Fruit fly (Drosophila melanogaster) whole organism, embryonic: ENCODE results near the gene CG15803.
A peak's percentile ranks its signal among the peaks of the same experiment; 100 is the strongest.

Experiments
- ATbp ChIP-seq: fragments of 200-800 bp; sonication (Bioruptor generic); optimal IDR thresholded peaks from 2 replicates; lab custom pipeline; 2017; ENCODE audit warnings: missing biosample characterization, mild to moderate bottlenecking, missing genetic modification characterization, missing genetic modification reagents
- Adf1 ChIP-seq: fragments of 200-800 bp; sonication (Bioruptor generic); IDR thresholded peaks from 2 replicates; pipeline ENCODE4 v1.3.6; 2022; ENCODE audit warnings: missing biosample characterization, missing genetic modification characterization
- BtbVII ChIP-seq: fragments of 200-800 bp; sonication (Bioruptor generic); optimal IDR thresholded peaks from 3 replicates; lab custom pipeline; 2017; ENCODE audit warnings: missing biosample characterization, mild to moderate bottlenecking, missing genetic modification characterization
- CG12769 ChIP-seq: fragments of 200-800 bp; sonication (Bioruptor generic); optimal IDR thresholded peaks from 2 replicates; lab custom pipeline; 2019; ENCODE audit warnings: missing biosample characterization, mild to moderate bottlenecking, missing genetic modification characterization, moderate library complexity
- CG1529 ChIP-seq: fragments of 200-800 bp; sonication (Bioruptor generic); optimal IDR thresholded peaks from 3 replicates; lab custom pipeline; 2018; ENCODE audit warnings: missing biosample characterization, missing genetic modification characterization
- CG16863 ChIP-seq: fragments of 200-800 bp; sonication (Bioruptor generic); optimal IDR thresholded peaks from 3 replicates; lab custom pipeline; 2016; ENCODE audit warnings: missing biosample characterization, missing genetic modification characterization
- CG17359 ChIP-seq: fragments of 200-800 bp; sonication (Bioruptor generic); optimal IDR thresholded peaks from 3 replicates; lab custom pipeline; 2018; ENCODE audit warnings: missing biosample characterization, mild to moderate bottlenecking, missing genetic modification characterization, moderate library complexity
- CG1792 ChIP-seq: fragments of 200-800 bp; sonication (Bioruptor generic); optimal IDR thresholded peaks from 2 replicates; lab custom pipeline; 2016; ENCODE audit warnings: missing biosample characterization, missing genetic modification characterization
- CG18011 ChIP-seq: fragments of 200-800 bp; sonication (Bioruptor generic); optimal IDR thresholded peaks from 2 replicates; lab custom pipeline; 2017; ENCODE audit warnings: missing biosample characterization, missing genetic modification characterization, mild to moderate bottlenecking, moderate library complexity, missing genotype
- CG1832 ChIP-seq: fragments of 200-800 bp; sonication (Bioruptor generic); optimal IDR thresholded peaks from 2 replicates; lab custom pipeline; 2017; ENCODE audit warnings: missing biosample characterization, mild to moderate bottlenecking, missing genetic modification characterization, inconsistent platforms
- CG2120 ChIP-seq: fragments of 200-800 bp; sonication (Bioruptor generic); optimal IDR thresholded peaks from 3 replicates; lab custom pipeline; 2016; ENCODE audit warnings: missing biosample characterization, missing genetic modification characterization
- CG31388 ChIP-seq: fragments of 200-800 bp; sonication (Bioruptor generic); optimal IDR thresholded peaks from 2 replicates; lab custom pipeline; 2016; ENCODE audit warnings: missing biosample characterization, missing genetic modification characterization
- CG31441 ChIP-seq: fragments of 200-800 bp; sonication (Bioruptor generic); IDR thresholded peaks from 2 replicates; pipeline ENCODE4 v1.3.6; 2022; ENCODE audit warnings: missing biosample characterization, missing genetic modification characterization
- CG3726 ChIP-seq: fragments of 200-800 bp; sonication (Bioruptor generic); IDR thresholded peaks from 3 replicates; pipeline ENCODE4, ENCODE4 v1.3.6; 2022; ENCODE audit warnings: missing biosample characterization, missing genetic modification characterization
- CG42726 ChIP-seq: fragments of 200-800 bp; sonication (Bioruptor generic); IDR thresholded peaks from 2 replicates; pipeline ENCODE4 v1.3.6; 2022; ENCODE audit warnings: missing biosample characterization, missing genetic modification characterization; ENCODE audit not compliant: partially characterized antibody
- CG6254 ChIP-seq: fragments of 200-800 bp; sonication (Bioruptor generic); optimal IDR thresholded peaks from 3 replicates; lab custom pipeline; 2017; ENCODE audit warnings: mild to moderate bottlenecking, missing biosample characterization, missing genetic modification reagents, missing genetic modification characterization
- CG6791 ChIP-seq: fragments of 200-800 bp; sonication (Bioruptor generic); IDR thresholded peaks from 3 replicates; pipeline ENCODE4 v1.3.6; 2022; ENCODE audit warnings: missing biosample characterization, missing genetic modification characterization; ENCODE audit not compliant: partially characterized antibody
- CG6854 ChIP-seq: fragments of 200-800 bp; sonication (Bioruptor generic); optimal IDR thresholded peaks from 3 replicates; lab custom pipeline; 2017; ENCODE audit warnings: missing biosample characterization, mild to moderate bottlenecking, missing genetic modification characterization
- CG7745 ChIP-seq: fragments of 200-800 bp; sonication (Bioruptor generic); optimal IDR thresholded peaks from 2 replicates; lab custom pipeline; 2018; ENCODE audit warnings: missing biosample characterization, mild to moderate bottlenecking, missing genetic modification characterization, moderate library complexity
- CG9609 ChIP-seq: fragments of 200-800 bp; sonication (Bioruptor generic); optimal IDR thresholded peaks from 3 replicates; lab custom pipeline; 2016; ENCODE audit warnings: missing biosample characterization, missing genetic modification characterization
- CG9797 ChIP-seq: fragments of 200-800 bp; sonication (Bioruptor generic); optimal IDR thresholded peaks from 3 replicates; lab custom pipeline; 2018; ENCODE audit warnings: missing biosample characterization, mild to moderate bottlenecking, missing genetic modification characterization
- CTCF ChIP-seq: fragments of 200-800 bp; sonication (Bioruptor generic); optimal IDR thresholded peaks from 2 replicates; lab custom pipeline; 2017; ENCODE audit warnings: missing biosample characterization, mild to moderate bottlenecking, missing genetic modification characterization, moderate library complexity
- CrebB ChIP-seq: fragments of 200-800 bp; sonication (Bioruptor generic); optimal IDR thresholded peaks from 3 replicates; lab custom pipeline; 2018; ENCODE audit warnings: missing biosample characterization, mild to moderate bottlenecking, missing genetic modification characterization
- Deaf1 ChIP-seq: fragments of 200-800 bp; optimal IDR thresholded peaks from 3 replicates; lab custom pipeline; 2019; ENCODE audit warnings: missing biosample characterization, mild to moderate bottlenecking, missing genetic modification characterization, moderate library complexity
- Dip2 ChIP-seq: fragments of 200-800 bp; sonication (Bioruptor generic); IDR thresholded peaks from 2 replicates; pipeline ENCODE4 v1.3.6; 2022; ENCODE audit warnings: missing biosample characterization, missing genetic modification characterization
- GATAe ChIP-seq: fragments of 200-800 bp; sonication (Bioruptor generic); conservative IDR thresholded peaks from 2 replicates; pipeline ENCODE4 v1.3.6; 2022; ENCODE audit warnings: missing biosample characterization, missing genetic modification characterization
- HLH3B ChIP-seq: fragments of 200-800 bp; sonication (Bioruptor generic); IDR thresholded peaks from 2 replicates; pipeline ENCODE4 v1.3.6; 2022; ENCODE audit warnings: missing biosample characterization, missing genetic modification characterization
- Hmx ChIP-seq: fragments of 200-800 bp; sonication (Bioruptor generic); optimal IDR thresholded peaks from 2 replicates; lab custom pipeline; 2016; ENCODE audit warnings: missing biosample characterization, missing genetic modification characterization
- Jarid2 ChIP-seq: fragments of 200-800 bp; sonication (Bioruptor generic); optimal IDR thresholded peaks from 3 replicates; lab custom pipeline; 2017; ENCODE audit warnings: mild to moderate bottlenecking, missing biosample characterization, missing genetic modification reagents, missing genetic modification characterization
- Sin3A ChIP-seq: fragments of >200 bp; optimal IDR thresholded peaks from 2 replicates; lab custom pipeline; 2018
- Six4 ChIP-seq: fragments of 200-800 bp; sonication (Bioruptor generic); optimal IDR thresholded peaks from 2 replicates; lab custom pipeline; 2016; ENCODE audit warnings: missing biosample characterization, missing genetic modification characterization
- cad ChIP-seq: fragments of >200 bp; optimal IDR thresholded peaks from 2 replicates; lab custom pipeline; 2017; ENCODE audit warnings: missing biosample characterization, missing genetic modification characterization
- cas ChIP-seq: fragments of 200-800 bp; sonication (Bioruptor generic); IDR thresholded peaks from 2 replicates; pipeline ENCODE4 v1.3.6; 2022; ENCODE audit warnings: missing biosample characterization, missing genetic modification characterization
- corto ChIP-seq: fragments of 200-800 bp; sonication (Bioruptor generic); optimal IDR thresholded peaks from 2 replicates; lab custom pipeline; 2016; ENCODE audit warnings: missing biosample characterization, mild to moderate bottlenecking, missing genetic modification characterization, moderate library complexity
- crc ChIP-seq: fragments of 200-800 bp; sonication (Bioruptor generic); optimal IDR thresholded peaks from 2 replicates; lab custom pipeline; 2016; ENCODE audit warnings: missing biosample characterization, missing genetic modification characterization
- dan ChIP-seq: fragments of 200-800 bp; sonication (Bioruptor generic); IDR thresholded peaks from 2 replicates; pipeline ENCODE4 v1.3.6; 2022; ENCODE audit warnings: missing biosample characterization, missing genetic modification characterization
- en ChIP-seq: fragments of 200-800 bp; sonication (Bioruptor generic); optimal IDR thresholded peaks from 2 replicates; lab custom pipeline; 2016; ENCODE audit warnings: missing biosample characterization, missing genetic modification characterization
- gcm ChIP-seq: fragments of 200-800 bp; sonication (Bioruptor generic); optimal IDR thresholded peaks from 2 replicates; lab custom pipeline; 2019; ENCODE audit warnings: missing biosample characterization, mild to moderate bottlenecking, missing genetic modification characterization, moderate library complexity
- ind ChIP-seq: fragments of 200-800 bp; sonication (Bioruptor generic); optimal IDR thresholded peaks from 3 replicates; lab custom pipeline; 2016; ENCODE audit warnings: missing biosample characterization, missing genetic modification characterization
- jumu ChIP-seq: fragments of 200-800 bp; sonication (Bioruptor generic); optimal IDR thresholded peaks from 3 replicates; lab custom pipeline; 2016; ENCODE audit warnings: missing biosample characterization, missing genetic modification characterization
- kay ChIP-seq: fragments of 200-800 bp; sonication (Bioruptor generic); optimal IDR thresholded peaks from 2 replicates; lab custom pipeline; 2016; ENCODE audit warnings: missing biosample characterization, missing genetic modification characterization
- lilli ChIP-seq: fragments of 200-800 bp; sonication (Bioruptor generic); optimal IDR thresholded peaks from 3 replicates; lab custom pipeline; 2016; ENCODE audit warnings: missing biosample characterization, missing genetic modification characterization
- lmd ChIP-seq: fragments of 200-800 bp; sonication (Bioruptor generic); IDR thresholded peaks from 2 replicates; pipeline ENCODE4 v1.3.6; 2022; ENCODE audit warnings: missing biosample characterization, missing genetic modification characterization
- nerfin-1 ChIP-seq: fragments of 200-800 bp; sonication (Bioruptor generic); optimal IDR thresholded peaks from 3 replicates; lab custom pipeline; 2019; ENCODE audit warnings: missing biosample characterization, mild to moderate bottlenecking, missing genetic modification characterization, moderate library complexity
- oc ChIP-seq: fragments of 200-800 bp; sonication (Bioruptor generic); optimal IDR thresholded peaks from 2 replicates; lab custom pipeline; 2018; ENCODE audit warnings: missing biosample characterization, mild to moderate bottlenecking, missing genetic modification characterization, moderate library complexity
- prd ChIP-seq, 3 experiments: fragments of >200 bp in 2 of 3; fragments of 200-800 bp in 1 of 3; sonication (Bioruptor generic) in 1 of 3; optimal IDR thresholded peaks in 2 of 3; IDR thresholded peaks in 1 of 3; 2 replicates in 2 of 3; 3 replicates in 1 of 3; pipeline versions ENCODE4 v1.3.6 to Lab custom; 2017 to 2022; ENCODE audit warnings: missing biosample characterization in 1 of 3, missing genetic modification characterization in 1 of 3
- run ChIP-seq: fragments of 200-800 bp; sonication (Bioruptor generic); optimal IDR thresholded peaks from 3 replicates; lab custom pipeline; 2018; ENCODE audit warnings: missing biosample characterization, mild to moderate bottlenecking, missing genetic modification characterization
- slp2 ChIP-seq: fragments of 200-800 bp; sonication (Bioruptor generic); optimal IDR thresholded peaks from 2 replicates; lab custom pipeline; 2016; ENCODE audit warnings: missing biosample characterization, missing genetic modification characterization
- so ChIP-seq: fragments of 200-800 bp; sonication (Bioruptor generic); IDR thresholded peaks from 3 replicates; pipeline ENCODE4 v1.3.6; 2022; ENCODE audit warnings: missing biosample characterization, missing genetic modification characterization
- usp ChIP-seq: fragments of >200 bp; optimal IDR thresholded peaks from 2 replicates; lab custom pipeline; 2017; ENCODE audit warnings: missing biosample characterization, missing genetic modification characterization

CG15803 gene

DNA sequence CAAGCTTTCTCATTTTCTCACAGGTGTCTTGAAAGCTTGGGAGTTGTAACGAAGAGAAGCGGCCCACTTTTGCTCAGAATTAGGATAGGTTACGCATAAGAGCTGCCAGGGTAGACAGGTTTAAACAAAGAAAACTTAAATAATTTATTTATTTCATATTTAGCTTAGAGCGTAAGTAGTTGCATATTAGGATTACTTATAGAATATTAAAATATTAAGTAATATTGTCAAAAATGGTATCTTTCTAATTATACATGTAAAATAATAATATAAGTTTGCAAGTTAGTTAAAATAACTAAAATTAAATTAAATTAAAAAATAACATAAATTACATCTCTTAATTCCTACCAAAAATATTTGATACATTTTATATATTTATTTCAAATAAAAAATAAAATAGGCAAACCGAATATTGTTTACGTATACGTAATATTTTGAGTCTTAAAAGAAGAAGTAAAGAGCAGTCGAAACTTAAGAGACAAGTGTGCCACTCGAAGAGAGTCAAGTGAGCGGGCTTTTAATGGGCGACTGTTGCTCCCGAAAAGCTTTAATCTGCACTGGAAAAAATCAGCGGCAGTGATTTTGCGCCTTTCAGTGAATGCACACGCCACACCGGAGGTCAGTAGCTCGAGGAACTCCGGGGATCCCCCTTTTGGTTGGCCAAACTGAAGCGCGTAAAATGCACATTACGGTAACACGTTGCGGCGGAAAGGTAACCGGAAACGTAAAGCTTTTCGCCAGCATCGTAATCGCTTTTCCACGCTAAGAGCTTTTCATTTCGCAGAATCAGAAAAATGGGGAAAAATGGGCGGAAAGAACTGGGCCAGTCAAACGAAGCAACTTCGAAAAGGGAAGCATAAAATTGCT lies 45.5 kb downstream of the CG15803 start:
- no peak for TF ChIP-seq Sin3A (lab: Kevin White, UChicago)
- no peak for TF ChIP-seq CG17359 (tag; lab: Kevin White, UChicago)
- TF ChIP-seq CG1832 (GFP tag; lab: Kevin White, UChicago) = no peak
- TF ChIP-seq Dip2 (GFP tag; lab: Robert Waterston, UW) = no peak
- peak; percentile 14 for TF ChIP-seq CG9609 (GFP tag; lab: Kevin White, UChicago)
- TF ChIP-seq so (GFP tag; lab: Robert Waterston, UW) = 0 out of 3 replicates have a peak, but pooled peaks have one; percentile 53
- no peak for TF ChIP-seq GATAe (GFP tag; lab: Robert Waterston, UW)
- TF ChIP-seq gcm (GFP tag; lab: Kevin White, UChicago) = no peak
- no peak for TF ChIP-seq oc (tag; lab: Kevin White, UChicago)
- TF ChIP-seq CG16863 (GFP tag; lab: Kevin White, UChicago) = peak; percentile 8
- TF ChIP-seq slp2 (GFP tag; lab: Kevin White, UChicago) = no peak
- TF ChIP-seq CG3726 (GFP tag; lab: Robert Waterston, UW) = 0 out of 3 replicates have a peak, but pooled peaks have one; percentile 44
- TF ChIP-seq cas = no peak
- TF ChIP-seq nerfin-1 (tag; lab: Kevin White, UChicago) = no peak
- TF ChIP-seq Adf1 (GFP tag; lab: Robert Waterston, UW) = no peak; the same call in 1 of the 2 replicates
- TF ChIP-seq cad (GFP tag; lab: Kevin White, UChicago) = no peak
- TF ChIP-seq corto = no peak
- no peak for TF ChIP-seq Hmx (GFP tag; lab: Kevin White, UChicago)
- 0 out of 2 replicates have a peak, but pooled peaks have one; percentile 35 for TF ChIP-seq lmd (GFP tag; lab: Robert Waterston, UW)
- TF ChIP-seq dan (GFP tag; lab: Robert Waterston, UW) = no peak
- TF ChIP-seq CG1529 = no peak
- peak; percentile 14 for TF ChIP-seq CG18011
- TF ChIP-seq crc (GFP tag; lab: Kevin White, UChicago) = no peak
- TF ChIP-seq CG6791 (GFP tag; lab: Robert Waterston, UW) = no peak
- TF ChIP-seq usp (GFP tag; lab: Kevin White, UChicago) = no peak
- TF ChIP-seq BtbVII (GFP tag; lab: Kevin White, UChicago) = no peak
- no peak for TF ChIP-seq en
- no peak for TF ChIP-seq CG9797 (GFP tag; lab: Kevin White, UChicago)
- peak; percentile 36 for TF ChIP-seq lilli (GFP tag; lab: Kevin White, UChicago)
- peak; percentile 18 for TF ChIP-seq CG1792 (GFP tag; lab: Kevin White, UChicago)
- TF ChIP-seq CTCF (GFP tag; lab: Kevin White, UChicago) = peak; percentile 6
- no peak for TF ChIP-seq Six4 (GFP tag; lab: Kevin White, UChicago)
- TF ChIP-seq CG7745 (tag; lab: Kevin White, UChicago) = no peak
- no peak for TF ChIP-seq Jarid2 (GFP tag; lab: Kevin White, UChicago)
- peak; percentile 55 for TF ChIP-seq CG2120 (GFP tag; lab: Kevin White, UChicago)
- TF ChIP-seq ATbp (GFP tag; lab: Kevin White, UChicago) = no peak
- TF ChIP-seq Deaf1 (tag; lab: Kevin White, UChicago) = no peak
- no peak for TF ChIP-seq jumu (GFP tag; lab: Kevin White, UChicago)
- TF ChIP-seq ind (GFP tag; lab: Kevin White, UChicago) = peak; percentile 31
- TF ChIP-seq kay (GFP tag; lab: Kevin White, UChicago) = no peak
- no peak for TF ChIP-seq CrebB (tag; lab: Kevin White, UChicago)
- no peak for TF ChIP-seq CG31388 (GFP tag; lab: Kevin White, UChicago)
- no peak for TF ChIP-seq CG42726 (GFP tag; lab: Robert Waterston, UW)
- no peak for TF ChIP-seq CG6254 (GFP tag; lab: Kevin White, UChicago)
- peak; percentile 36; the same call in 1 of the 2 replicates for TF ChIP-seq CG31441 (GFP tag; lab: Robert Waterston, UW)
- TF ChIP-seq run (tag; lab: Kevin White, UChicago) = no peak
- TF ChIP-seq prd (optimal IDR thresholded peaks at IDR 0.05; lab: Kevin White, UChicago) = no peak
- TF ChIP-seq prd (GFP tag; IDR thresholded peaks at IDR 0.05; lab: Robert Waterston, UW) = 0 out of 3 replicates have a peak, but pooled peaks have one; percentile 39
- TF ChIP-seq CG6854 = peak; percentile 59
- peak; percentile 73 for TF ChIP-seq CG12769
- TF ChIP-seq HLH3B (GFP tag; lab: Robert Waterston, UW) = peak; percentile 31; the same call in 1 of the 2 replicates
